Worm (Caenorhabditis elegans) whole organism, L4 larva: ENCODE measurements around the gene clc-27.

Experiments used
- fos-1 ChIP-seq: fragments of 150-350 bp; optimal IDR thresholded peaks from 2 replicates; lab custom pipeline; 2014; ENCODE audit warnings: missing biosample characterization, missing genetic modification characterization
- lin-15B ChIP-seq: fragments of 150-350 bp; sonication (generic microtip); optimal IDR thresholded peaks from 3 replicates; lab custom pipeline; 2014; ENCODE audit warnings: missing biosample characterization, missing genetic modification characterization
- nhr-237 ChIP-seq: sonication (generic microtip); optimal IDR thresholded peaks from 2 replicates; lab custom pipeline; 2017; ENCODE audit warnings: missing biosample characterization, missing genetic modification characterization
- nhr-41 ChIP-seq: fragments of 200-800 bp; sonication (Bioruptor generic); IDR thresholded peaks from 2 replicates; pipeline ENCODE4 v1.3.6; 2022; ENCODE audit warnings: missing genetic modification reagents, missing genetic modification characterization, missing compliant biosample characterization
- pha-4 ChIP-seq, 2 experiments: fragments of 150-350 bp in 1 of 2; fragments of 200-800 bp in 1 of 2; sonication (Bioruptor generic) in 1 of 2; IDR thresholded peaks in 1 of 2; optimal IDR thresholded peaks in 1 of 2; 2 replicates each; pipeline versions ENCODE4 v1.3.6 to Lab custom; 2014 to 2022; ENCODE audit warnings: missing genetic modification characterization in 2 of 2, missing genetic modification reagents in 2 of 2, missing biosample characterization in 1 of 2, missing compliant biosample characterization in 1 of 2
- saeg-2 ChIP-seq: fragments of 200-800 bp; sonication (Bioruptor generic); IDR thresholded peaks from 2 replicates; pipeline ENCODE4 v1.3.6; 2022; ENCODE audit warnings: missing genetic modification reagents, missing genetic modification characterization, missing compliant biosample characterization
- sdz-12 ChIP-seq: fragments of 200-800 bp; sonication (Bioruptor generic); optimal IDR thresholded peaks from 2 replicates; lab custom pipeline; 2018; ENCODE audit warnings: mild to moderate bottlenecking, missing genetic modification characterization, missing compliant biosample characterization
- tag-97 ChIP-seq: fragments of 200-800 bp; sonication (Bioruptor generic); IDR thresholded peaks from 2 replicates; pipeline ENCODE4 v1.3.6; 2022; ENCODE audit warnings: missing genetic modification characterization, missing compliant biosample characterization

DNA sequence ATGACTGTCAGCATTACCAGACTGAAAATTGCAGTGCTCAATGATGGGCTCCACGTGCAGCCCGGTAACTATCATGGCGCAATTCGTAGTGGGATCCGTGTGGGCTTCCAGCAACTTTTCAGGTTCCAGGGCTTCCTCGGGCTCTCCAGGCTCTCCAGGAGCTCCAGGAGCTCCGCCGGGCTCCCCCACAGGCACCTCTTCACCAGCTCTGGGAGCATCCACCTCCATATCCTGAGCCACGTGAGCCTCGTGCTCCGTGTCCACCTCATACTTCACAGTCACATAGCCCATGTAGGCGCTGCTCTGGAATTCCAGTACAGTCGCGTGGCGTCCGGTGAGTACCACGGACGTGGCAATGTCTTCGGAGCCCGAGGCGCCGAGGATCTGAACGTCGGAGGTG lies 43.7 kb downstream of the clc-27 start:
- no peak for TF ChIP-seq nhr-237 (tag; lab: Kevin White, UChicago)
- TF ChIP-seq sdz-12 (GFP tag; lab: Kevin White, UChicago): no peak
- TF ChIP-seq fos-1 (tag; lab: Kevin White, UChicago): no peak
- TF ChIP-seq tag-97: no peak
- no peak for TF ChIP-seq lin-15B (tag; lab: Kevin White, UChicago)
- TF ChIP-seq nhr-41 (GFP tag; lab: Robert Waterston, UW): no peak
- no peak for TF ChIP-seq saeg-2 (GFP tag; lab: Robert Waterston, UW)
- TF ChIP-seq pha-4 (GFP tag; IDR thresholded peaks at IDR 0.05; lab: Robert Waterston, UW): no peak
- no peak for TF ChIP-seq pha-4 (tag; optimal IDR thresholded peaks at IDR 0.05; lab: Kevin White, UChicago)
